Fruit fly (Drosophila melanogaster) whole organism, embryonic: Measurements from ENCODE around the gene CG10035.

Experiments used
- Antp ChIP-seq: fragments of 200-800 bp; sonication (Bioruptor generic); optimal IDR thresholded peaks from 3 replicates; lab custom pipeline; 2016; ENCODE audit warnings: missing biosample characterization, missing genetic modification characterization
- Atf6 ChIP-seq: fragments of 200-800 bp; sonication (Bioruptor generic); IDR thresholded peaks from 2 replicates; pipeline ENCODE4 v1.3.6; 2022; ENCODE audit warnings: missing biosample characterization, missing genetic modification characterization
- CG10431 ChIP-seq: fragments of 200-800 bp; sonication (Bioruptor generic); optimal IDR thresholded peaks from 3 replicates; lab custom pipeline; 2018; ENCODE audit warnings: missing biosample characterization, mild to moderate bottlenecking, missing genetic modification characterization
- CG11093 ChIP-seq: fragments of 200-800 bp; sonication (Bioruptor generic); IDR thresholded peaks from 3 replicates; pipeline ENCODE4 v1.3.6; 2022; ENCODE audit warnings: missing biosample characterization, missing genetic modification characterization
- CG11504 ChIP-seq: fragments of 200-800 bp; sonication (Bioruptor generic); optimal IDR thresholded peaks from 3 replicates; lab custom pipeline; 2019; ENCODE audit warnings: missing biosample characterization, mild to moderate bottlenecking, missing genetic modification characterization, moderate library complexity
- CG12155 ChIP-seq: fragments of 200-800 bp; sonication (Bioruptor generic); optimal IDR thresholded peaks from 3 replicates; lab custom pipeline; 2016; ENCODE audit warnings: missing biosample characterization, missing genetic modification characterization
- CG13296 ChIP-seq: fragments of 200-800 bp; sonication (Bioruptor generic); optimal IDR thresholded peaks from 3 replicates; lab custom pipeline; 2018; ENCODE audit warnings: missing biosample characterization, mild to moderate bottlenecking, missing genetic modification characterization
- CG14710 ChIP-seq: fragments of 200-800 bp; sonication (Bioruptor generic); optimal IDR thresholded peaks from 3 replicates; lab custom pipeline; 2019; ENCODE audit warnings: missing biosample characterization, mild to moderate bottlenecking, missing genetic modification characterization, moderate library complexity
- CG16863 ChIP-seq: fragments of 200-800 bp; sonication (Bioruptor generic); optimal IDR thresholded peaks from 3 replicates; lab custom pipeline; 2016; ENCODE audit warnings: missing biosample characterization, missing genetic modification characterization
- CG1832 ChIP-seq: fragments of 200-800 bp; sonication (Bioruptor generic); optimal IDR thresholded peaks from 2 replicates; lab custom pipeline; 2017; ENCODE audit warnings: missing biosample characterization, mild to moderate bottlenecking, missing genetic modification characterization, inconsistent platforms
- CG3065 ChIP-seq: fragments of 200-800 bp; sonication (Bioruptor generic); optimal IDR thresholded peaks from 2 replicates; lab custom pipeline; 2016; ENCODE audit warnings: missing biosample characterization, missing genetic modification characterization
- CG31224 ChIP-seq: fragments of 200-800 bp; sonication (Bioruptor generic); IDR thresholded peaks from 2 replicates; pipeline ENCODE4 v1.3.6; 2022; ENCODE audit warnings: missing biosample characterization, missing genetic modification characterization
- CG32532 ChIP-seq: fragments of 200-800 bp; sonication (Bioruptor generic); IDR thresholded peaks from 2 replicates; pipeline ENCODE4 v1.3.6; 2022; ENCODE audit warnings: missing biosample characterization, missing genetic modification characterization
- CG32772 ChIP-seq: fragments of 200-800 bp; sonication (Bioruptor generic); IDR thresholded peaks from 2 replicates; pipeline ENCODE4 v1.3.6; 2022; ENCODE audit warnings: missing biosample characterization, missing genetic modification characterization
- CG34376 ChIP-seq: fragments of 200-800 bp; sonication (Bioruptor generic); optimal IDR thresholded peaks from 2 replicates; lab custom pipeline; 2018; ENCODE audit warnings: missing biosample characterization, mild to moderate bottlenecking, missing genetic modification characterization
- CG34422 ChIP-seq: fragments of 200-800 bp; sonication (Bioruptor generic); IDR thresholded peaks from 3 replicates; pipeline ENCODE4 v1.3.6; 2022; ENCODE audit warnings: missing biosample characterization, missing genetic modification characterization
- CG42726 ChIP-seq: fragments of 200-800 bp; sonication (Bioruptor generic); IDR thresholded peaks from 2 replicates; pipeline ENCODE4 v1.3.6; 2022; ENCODE audit warnings: missing biosample characterization, missing genetic modification characterization; ENCODE audit not compliant: partially characterized antibody
- CG7963 ChIP-seq: fragments of 200-800 bp; sonication (Bioruptor generic); IDR thresholded peaks from 3 replicates; pipeline ENCODE4 v1.3.6; 2022; ENCODE audit warnings: missing biosample characterization, missing genetic modification characterization; ENCODE audit not compliant: partially characterized antibody
- CG9876 ChIP-seq: fragments of 200-800 bp; sonication (Bioruptor generic); optimal IDR thresholded peaks from 2 replicates; lab custom pipeline; 2016; ENCODE audit warnings: missing biosample characterization, missing genetic modification characterization
- Camta ChIP-seq: fragments of 200-800 bp; sonication (Bioruptor generic); optimal IDR thresholded peaks from 2 replicates; lab custom pipeline; 2016; ENCODE audit warnings: missing biosample characterization, missing genetic modification characterization
- Chrac-16 ChIP-seq: fragments of 200-800 bp; sonication (Bioruptor generic); optimal IDR thresholded peaks from 3 replicates; lab custom pipeline; 2016; ENCODE audit warnings: missing biosample characterization, missing genetic modification characterization
- D19A ChIP-seq: fragments of 200-800 bp; optimal IDR thresholded peaks from 3 replicates; lab custom pipeline; 2019; ENCODE audit warnings: missing biosample characterization, mild to moderate bottlenecking, missing genetic modification characterization, moderate library complexity
- Dek ChIP-seq: fragments of 200-800 bp; sonication (Bioruptor generic); optimal IDR thresholded peaks from 3 replicates; lab custom pipeline; 2019; ENCODE audit warnings: missing biosample characterization, mild to moderate bottlenecking, missing genetic modification characterization, moderate library complexity
- Ets97D ChIP-seq: fragments of 200-800 bp; sonication (Bioruptor generic); optimal IDR thresholded peaks from 3 replicates; lab custom pipeline; 2016; ENCODE audit warnings: missing biosample characterization, missing genetic modification characterization
- GATAe ChIP-seq: fragments of 200-800 bp; sonication (Bioruptor generic); conservative IDR thresholded peaks from 2 replicates; pipeline ENCODE4 v1.3.6; 2022; ENCODE audit warnings: missing biosample characterization, missing genetic modification characterization
- Gsc ChIP-seq: fragments of 200-800 bp; sonication (Bioruptor generic); IDR thresholded peaks from 2 replicates; pipeline ENCODE4 v1.3.6; 2022; ENCODE audit warnings: missing biosample characterization, missing genetic modification characterization
- H15 ChIP-seq: fragments of 200-800 bp; sonication (Bioruptor generic); IDR thresholded peaks from 3 replicates; pipeline ENCODE4 v1.3.6; 2022; ENCODE audit warnings: missing biosample characterization, missing genetic modification characterization
- Hr78 ChIP-seq, 2 experiments: fragments of 200-800 bp in 1 of 2; fragments of >200 bp in 1 of 2; sonication (Bioruptor generic) in 1 of 2; optimal IDR thresholded peaks; 2 replicates each; lab custom pipeline; 2017 to 2019; ENCODE audit warnings: missing biosample characterization in 2 of 2, missing genetic modification characterization in 2 of 2, mild to moderate bottlenecking in 1 of 2, moderate library complexity in 1 of 2
- Max ChIP-seq: fragments of 200-800 bp; sonication (Bioruptor generic); optimal IDR thresholded peaks from 2 replicates; lab custom pipeline; 2016; ENCODE audit warnings: missing biosample characterization, mild to moderate bottlenecking, missing genetic modification characterization
- NC2β ChIP-seq: fragments of 200-800 bp; sonication (Bioruptor generic); optimal IDR thresholded peaks from 2 replicates; lab custom pipeline; 2016; ENCODE audit warnings: missing biosample characterization, missing genetic modification characterization
- Nf-YA ChIP-seq: fragments of 200-800 bp; sonication (Bioruptor generic); IDR thresholded peaks from 2 replicates; pipeline ENCODE4 v1.3.6; 2022; ENCODE audit warnings: missing biosample characterization, missing genetic modification characterization
- Oaz ChIP-seq: fragments of 200-800 bp; sonication (Bioruptor generic); IDR thresholded peaks from 2 replicates; pipeline ENCODE4 v1.3.6; 2022; ENCODE audit warnings: missing biosample characterization, missing genetic modification characterization
- Pdp1 ChIP-seq, 2 experiments: fragments of 200-800 bp; sonication (Bioruptor generic); optimal IDR thresholded peaks; 3 replicates each; lab custom pipeline; 2016; ENCODE audit warnings: missing biosample characterization in 2 of 2, missing genetic modification characterization in 2 of 2, mild to moderate bottlenecking in 1 of 2, moderate library complexity in 1 of 2
- Spps ChIP-seq: fragments of 200-800 bp; sonication (Bioruptor generic); optimal IDR thresholded peaks from 2 replicates; lab custom pipeline; 2018; ENCODE audit warnings: missing biosample characterization, mild to moderate bottlenecking, missing genetic modification characterization
- TFAM ChIP-seq: fragments of 200-800 bp; sonication (Bioruptor generic); optimal IDR thresholded peaks from 2 replicates; lab custom pipeline; 2017; ENCODE audit warnings: missing biosample characterization, missing genetic modification characterization, inconsistent platforms
- aop ChIP-seq: fragments of 200-800 bp; sonication (Bioruptor generic); IDR thresholded peaks from 2 replicates; pipeline ENCODE4 v1.3.6; 2022; ENCODE audit warnings: missing biosample characterization, missing genetic modification characterization
- cad ChIP-seq: fragments of >200 bp; optimal IDR thresholded peaks from 2 replicates; lab custom pipeline; 2017; ENCODE audit warnings: missing biosample characterization, missing genetic modification characterization
- caup ChIP-seq: fragments of 200-800 bp; sonication (Bioruptor generic); optimal IDR thresholded peaks from 3 replicates; lab custom pipeline; 2017; ENCODE audit warnings: missing biosample characterization, mild to moderate bottlenecking, missing genetic modification characterization, moderate library complexity; ENCODE audit not compliant: severe bottlenecking
- da ChIP-seq: fragments of 200-800 bp; sonication (Bioruptor generic); optimal IDR thresholded peaks from 2 replicates; lab custom pipeline; 2016; ENCODE audit warnings: missing biosample characterization, missing genetic modification characterization
- dmrt99B ChIP-seq: fragments of 200-800 bp; sonication (Bioruptor generic); optimal IDR thresholded peaks from 2 replicates; lab custom pipeline; 2018; ENCODE audit warnings: missing biosample characterization, mild to moderate bottlenecking, missing genetic modification characterization, moderate library complexity
- fd102C ChIP-seq: fragments of 200-800 bp; sonication (Bioruptor generic); optimal IDR thresholded peaks from 2 replicates; lab custom pipeline; 2018; ENCODE audit warnings: missing biosample characterization, mild to moderate bottlenecking, missing genetic modification characterization, moderate library complexity
- fd64A ChIP-seq: fragments of 200-800 bp; sonication (Bioruptor generic); optimal IDR thresholded peaks from 3 replicates; lab custom pipeline; 2018; ENCODE audit warnings: missing biosample characterization, mild to moderate bottlenecking, missing genetic modification characterization
- hth ChIP-seq: fragments of >200 bp; optimal IDR thresholded peaks from 2 replicates; lab custom pipeline; 2017; ENCODE audit warnings: inconsistent platforms
- jing ChIP-seq: fragments of 200-800 bp; sonication (Bioruptor generic); optimal IDR thresholded peaks from 2 replicates; lab custom pipeline; 2018; ENCODE audit warnings: missing biosample characterization, mild to moderate bottlenecking, missing genetic modification characterization
- jumu ChIP-seq: fragments of 200-800 bp; sonication (Bioruptor generic); optimal IDR thresholded peaks from 3 replicates; lab custom pipeline; 2016; ENCODE audit warnings: missing biosample characterization, missing genetic modification characterization
- pum ChIP-seq: fragments of 200-800 bp; sonication (Bioruptor generic); optimal IDR thresholded peaks from 2 replicates; lab custom pipeline; 2016; ENCODE audit warnings: missing biosample characterization, missing genetic modification characterization
- sc ChIP-seq, 3 experiments: fragments of >200 bp in 2 of 3; fragments of 200-800 bp in 1 of 3; sonication (Bioruptor generic) in 1 of 3; optimal IDR thresholded peaks; 2 replicates in 2 of 3; 3 replicates in 1 of 3; lab custom pipeline; 2017; ENCODE audit warnings: mild to moderate bottlenecking in 1 of 3, missing biosample characterization in 1 of 3, missing genetic modification characterization in 1 of 3, missing genetic modification reagents in 1 of 3
- slp2 ChIP-seq: fragments of 200-800 bp; sonication (Bioruptor generic); optimal IDR thresholded peaks from 2 replicates; lab custom pipeline; 2016; ENCODE audit warnings: missing biosample characterization, missing genetic modification characterization
- usp ChIP-seq: fragments of >200 bp; optimal IDR thresholded peaks from 2 replicates; lab custom pipeline; 2017; ENCODE audit warnings: missing biosample characterization, missing genetic modification characterization
- zfh1 ChIP-seq: fragments of 200-800 bp; sonication (Bioruptor generic); IDR thresholded peaks from 3 replicates; pipeline ENCODE4 v1.3.6; 2022; ENCODE audit warnings: missing biosample characterization, missing genetic modification characterization
- zfh2 ChIP-seq: fragments of 200-800 bp; sonication (Bioruptor generic); optimal IDR thresholded peaks from 2 replicates; lab custom pipeline; 2016; ENCODE audit warnings: missing biosample characterization, missing genetic modification characterization

The CG10035 gene

dm6 chr3R:12402935-12403334 is 20.4 kb upstream of the CG10035 start (continued):
- TF ChIP-seq CG42726 (GFP tag; lab: Robert Waterston, UW) (no peak), jing (peak; percentile 93), CG3065 (GFP tag; lab: Kevin White, UChicago) (peak; percentile 89), CG10431 (peak; percentile 93), Oaz (GFP tag; lab: Robert Waterston, UW) (peak; percentile 92), CG34422 (GFP tag; lab: Robert Waterston, UW) (peak; percentile 96), zfh2 (GFP tag; lab: Kevin White, UChicago) (peak; percentile 87), CG7963 (GFP tag; lab: Robert Waterston, UW) (no peak), Antp (GFP tag; lab: Kevin White, UChicago) (peak; percentile 86), TFAM (GFP tag; lab: Kevin White, UChicago) (peak; percentile 94), Gsc (GFP tag; lab: Robert Waterston, UW) (no peak), dmrt99B (peak; percentile 100), fd64A (GFP tag; lab: Kevin White, UChicago) (peak; percentile 95), aop (GFP tag; lab: Robert Waterston, UW) (peak; percentile 90), pum (GFP tag; lab: Kevin White, UChicago) (peak; percentile 90), usp (GFP tag; lab: Kevin White, UChicago) (no peak), NC2β (GFP tag; lab: Kevin White, UChicago) (peak; percentile 99), Max (peak; percentile 100), Nf-YA (GFP tag; lab: Robert Waterston, UW) (peak; percentile 99), slp2 (peak; percentile 93), CG12155 (peak; percentile 96), zfh1 (GFP tag; lab: Robert Waterston, UW) (peak; percentile 99), Chrac-16 (GFP tag; lab: Kevin White, UChicago) (peak; percentile 94), CG32772 (GFP tag; lab: Robert Waterston, UW) (peak; percentile 88), da (peak; percentile 85), H15 (GFP tag; lab: Robert Waterston, UW) (peak; percentile 92), Camta (GFP tag; lab: Kevin White, UChicago) (peak; percentile 96), jumu (GFP tag; lab: Kevin White, UChicago) (peak; percentile 88), Spps (peak; percentile 98), Atf6 (GFP tag; lab: Robert Waterston, UW) (peak; percentile 96), CG14710 (tag; lab: Kevin White, UChicago) (peak; percentile 98), cad (GFP tag; lab: Kevin White, UChicago) (no peak), Pdp1 (GFP tag; optimal IDR thresholded peaks at IDR 0.05; lab: Kevin White, UChicago) (peak; percentile 94 to 96), caup (GFP tag; lab: Kevin White, UChicago) (peak; percentile 97), hth (lab: Kevin White, UChicago) (no peak), Dek (tag; lab: Kevin White, UChicago) (peak; percentile 97), Ets97D (GFP tag; lab: Kevin White, UChicago) (peak; percentile 90), CG34376 (GFP tag; lab: Kevin White, UChicago) (peak; percentile 100), sc (optimal IDR thresholded peaks at IDR 0.05; lab: Kevin White, UChicago) (no peak), sc (GFP tag; optimal IDR thresholded peaks at IDR 0.05; lab: Kevin White, UChicago) (peak; percentile 94), fd102C (GFP tag; lab: Kevin White, UChicago) (peak; percentile 92), CG1832 (GFP tag; lab: Kevin White, UChicago) (no peak), CG9876 (GFP tag; lab: Kevin White, UChicago) (peak; percentile 84), CG16863 (GFP tag; lab: Kevin White, UChicago) (peak; percentile 93), CG32532 (GFP tag; lab: Robert Waterston, UW) (peak; percentile 96), CG13296 (GFP tag; lab: Kevin White, UChicago) (peak; percentile 99), CG31224 (GFP tag; lab: Robert Waterston, UW) (peak; percentile 90), Hr78 (GFP tag; optimal IDR thresholded peaks at IDR 0.05; lab: Kevin White, UChicago) (peak in 1 of 2 experiments; percentile 89), D19A (peak; percentile 99), CG11504 (tag; lab: Kevin White, UChicago) (peak; percentile 97), CG11093 (GFP tag; lab: Robert Waterston, UW) (peak; percentile 84), GATAe (GFP tag; lab: Robert Waterston, UW) (peak; percentile 72; the same call in 1 of the 2 replicates)
